Fruit fly (Drosophila melanogaster) whole organism, pupa: ENCODE measurements around the gene armi.

Experiments used
- CG10348 ChIP-seq: fragments of 200-800 bp; sonication (Bioruptor generic); IDR thresholded peaks from 2 replicates; pipeline ENCODE4 v1.3.6; 2022; ENCODE audit warnings: missing biosample characterization, missing genetic modification characterization
- CG12605 ChIP-seq: fragments of 200-800 bp; sonication (Bioruptor generic); IDR thresholded peaks from 2 replicates; pipeline ENCODE4 v1.3.6; 2022; ENCODE audit warnings: missing biosample characterization, missing genetic modification characterization
- CG13204 ChIP-seq: fragments of 200-800 bp; sonication (Bioruptor generic); optimal IDR thresholded peaks from 2 replicates; lab custom pipeline; 2018; ENCODE audit warnings: missing biosample characterization, mild to moderate bottlenecking, missing genetic modification characterization, moderate library complexity
- CG14655 ChIP-seq: fragments of 200-800 bp; sonication (Bioruptor generic); optimal IDR thresholded peaks from 3 replicates; lab custom pipeline; 2017; ENCODE audit warnings: mild to moderate bottlenecking, missing biosample characterization, missing genetic modification reagents, missing genetic modification characterization
- CG15710 ChIP-seq: fragments of 200-800 bp; sonication (Bioruptor generic); optimal IDR thresholded peaks from 2 replicates; lab custom pipeline; 2018; ENCODE audit warnings: missing biosample characterization, mild to moderate bottlenecking, missing genetic modification characterization, moderate library complexity
- CG17806 ChIP-seq: fragments of 200-800 bp; sonication (Bioruptor generic); optimal IDR thresholded peaks from 2 replicates; lab custom pipeline; 2018; ENCODE audit warnings: missing biosample characterization, mild to moderate bottlenecking, missing genetic modification characterization, moderate library complexity
- CG32121 ChIP-seq: fragments of 200-800 bp; sonication (Bioruptor generic); IDR thresholded peaks from 2 replicates; pipeline ENCODE4 v1.3.6; 2022; ENCODE audit warnings: missing biosample characterization, missing genetic modification characterization
- CG34367 ChIP-seq: fragments of 200-800 bp; sonication (Bioruptor generic); optimal IDR thresholded peaks from 2 replicates; lab custom pipeline; 2018; ENCODE audit warnings: missing biosample characterization, mild to moderate bottlenecking, missing genetic modification characterization
- CG4496 ChIP-seq: fragments of 200-800 bp; sonication (Bioruptor generic); IDR thresholded peaks from 3 replicates; pipeline ENCODE4 v1.3.6; 2022; ENCODE audit warnings: missing biosample characterization, missing genetic modification characterization
- CG8159 ChIP-seq: fragments of 200-800 bp; sonication (Bioruptor generic); optimal IDR thresholded peaks from 3 replicates; lab custom pipeline; 2018; ENCODE audit warnings: missing biosample characterization, mild to moderate bottlenecking, missing genetic modification characterization, moderate library complexity
- CG8301 ChIP-seq: fragments of 200-800 bp; sonication (Bioruptor generic); optimal IDR thresholded peaks from 2 replicates; lab custom pipeline; 2018; ENCODE audit warnings: missing biosample characterization, mild to moderate bottlenecking, missing genetic modification characterization
- CG9948 ChIP-seq: fragments of 200-800 bp; sonication (Bioruptor generic); optimal IDR thresholded peaks from 2 replicates; lab custom pipeline; 2018; ENCODE audit warnings: missing biosample characterization, mild to moderate bottlenecking, missing genetic modification characterization, moderate library complexity
- D1 ChIP-seq: fragments of 200-800 bp; sonication (Bioruptor generic); optimal IDR thresholded peaks from 2 replicates; lab custom pipeline; 2018; ENCODE audit warnings: missing biosample characterization, mild to moderate bottlenecking, missing genetic modification characterization, moderate library complexity
- EcR ChIP-seq: fragments of 200-800 bp; sonication (Bioruptor generic); optimal IDR thresholded peaks from 3 replicates; lab custom pipeline; 2019; ENCODE audit warnings: missing biosample characterization, missing genetic modification characterization, mild to moderate bottlenecking, moderate library complexity, missing genetic modification reagents
- Ets98B ChIP-seq: fragments of 200-800 bp; sonication (Bioruptor generic); IDR thresholded peaks from 2 replicates; pipeline ENCODE4 v1.3.6; 2022; ENCODE audit warnings: missing biosample characterization, missing genetic modification characterization
- Pif1A ChIP-seq: fragments of 200-800 bp; sonication (Bioruptor generic); optimal IDR thresholded peaks from 3 replicates; lab custom pipeline; 2016; ENCODE audit warnings: missing biosample characterization, missing genetic modification characterization
- Pif1B ChIP-seq: fragments of 200-800 bp; sonication (Bioruptor generic); optimal IDR thresholded peaks from 3 replicates; lab custom pipeline; 2016; ENCODE audit warnings: missing biosample characterization, missing genetic modification characterization
- Snoo ChIP-seq: fragments of 200-800 bp; sonication (Bioruptor generic); optimal IDR thresholded peaks from 3 replicates; lab custom pipeline; 2017; ENCODE audit warnings: missing biosample characterization, mild to moderate bottlenecking, missing genetic modification characterization, inconsistent platforms
- fd96Ca ChIP-seq: fragments of 200-800 bp; sonication (Bioruptor generic); IDR thresholded peaks from 3 replicates; pipeline ENCODE4 v1.3.6; 2022; ENCODE audit warnings: missing biosample characterization, missing genetic modification characterization
- gl ChIP-seq: fragments of 200-800 bp; sonication (Bioruptor generic); optimal IDR thresholded peaks from 2 replicates; lab custom pipeline; 2018; ENCODE audit warnings: missing biosample characterization, mild to moderate bottlenecking, missing genetic modification characterization
- rn ChIP-seq: fragments of 200-800 bp; sonication (Bioruptor generic); IDR thresholded peaks from 2 replicates; pipeline ENCODE4 v1.3.6; 2022; ENCODE audit warnings: missing biosample characterization, missing genetic modification characterization

armi gene

dm6 chr3L:3418207-3419086 lies 42.7 kb upstream of the armi start:
- TF ChIP-seq CG8301 (tag; lab: Kevin White, UChicago) (peak; percentile 98), CG4496 (GFP tag; lab: Robert Waterston, UW) (peak; percentile 99), D1 (tag; lab: Kevin White, UChicago) (no peak), CG13204 (GFP tag; lab: Kevin White, UChicago) (peak; percentile 78), CG32121 (GFP tag; lab: Robert Waterston, UW) (peak; percentile 99), Ets98B (GFP tag; lab: Robert Waterston, UW) (peak; percentile 99), CG8159 (tag; lab: Kevin White, UChicago) (peak; percentile 66), gl (no peak), fd96Ca (GFP tag; lab: Robert Waterston, UW) (peak; percentile 98), Pif1A (peak; percentile 94), CG9948 (tag; lab: Kevin White, UChicago) (peak; percentile 84), CG10348 (GFP tag; lab: Robert Waterston, UW) (peak; percentile 89), Pif1B (GFP tag; lab: Kevin White, UChicago) (peak; percentile 85), EcR (peak; percentile 71), rn (GFP tag; lab: Robert Waterston, UW) (peak; percentile 95), CG12605 (peak; percentile 97), CG17806 (tag; lab: Kevin White, UChicago) (peak; percentile 84), CG15710 (peak; percentile 71), CG14655 (GFP tag; lab: Kevin White, UChicago) (peak; percentile 98), Snoo (tag; lab: Kevin White, UChicago) (peak; percentile 47), CG34367 (tag; lab: Kevin White, UChicago) (peak; percentile 68)

DNA sequence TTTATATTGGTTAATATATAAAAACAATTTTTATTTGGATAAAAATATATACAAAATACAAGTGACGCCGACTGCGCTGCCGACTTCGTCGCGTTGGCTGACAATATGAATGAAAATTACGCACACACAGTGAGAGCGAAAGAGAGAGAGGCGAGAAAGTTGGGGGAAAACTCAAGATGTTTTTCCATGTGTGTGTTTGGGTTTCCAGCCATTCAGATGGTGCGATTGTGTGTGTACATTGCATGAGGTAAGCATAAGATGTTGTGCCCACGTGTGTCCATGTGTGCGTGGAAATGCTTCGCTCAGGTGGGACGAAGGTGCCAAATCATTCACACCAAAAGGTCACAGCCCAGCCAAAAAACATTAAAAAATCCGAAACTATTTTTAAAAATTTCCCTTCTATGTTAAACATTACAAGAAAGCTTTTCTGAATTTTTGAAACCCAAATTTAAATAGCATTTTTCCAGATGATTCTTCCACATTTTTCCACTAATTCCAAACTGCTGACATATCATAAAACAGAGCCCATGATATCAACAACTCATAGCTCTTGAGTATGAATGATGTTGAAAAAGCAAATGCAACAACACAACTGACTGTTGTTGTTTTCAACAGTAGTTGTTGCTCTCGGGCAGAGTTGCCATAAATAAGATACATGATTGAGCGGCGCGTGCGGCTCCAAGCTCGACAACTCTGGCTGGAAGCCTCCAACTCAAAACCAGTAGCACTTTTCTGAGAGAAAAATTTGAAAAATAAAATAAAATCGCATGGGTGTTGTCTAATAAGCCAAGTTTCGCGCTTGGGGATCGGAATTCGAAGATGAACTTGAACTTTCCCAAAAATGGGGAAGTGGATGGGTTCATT lies 41.5 kb upstream of the armi start:
- TF ChIP-seq gl (no peak), Ets98B (GFP tag; lab: Robert Waterston, UW) (no peak), CG8301 (tag; lab: Kevin White, UChicago) (peak; percentile 25), CG14655 (GFP tag; lab: Kevin White, UChicago) (peak; percentile 25), CG4496 (GFP tag; lab: Robert Waterston, UW) (0 out of 3 replicates have a peak, but pooled peaks have one; percentile 10), fd96Ca (GFP tag; lab: Robert Waterston, UW) (no peak), EcR (no peak), CG32121 (GFP tag; lab: Robert Waterston, UW) (peak; percentile 62)

DNA sequence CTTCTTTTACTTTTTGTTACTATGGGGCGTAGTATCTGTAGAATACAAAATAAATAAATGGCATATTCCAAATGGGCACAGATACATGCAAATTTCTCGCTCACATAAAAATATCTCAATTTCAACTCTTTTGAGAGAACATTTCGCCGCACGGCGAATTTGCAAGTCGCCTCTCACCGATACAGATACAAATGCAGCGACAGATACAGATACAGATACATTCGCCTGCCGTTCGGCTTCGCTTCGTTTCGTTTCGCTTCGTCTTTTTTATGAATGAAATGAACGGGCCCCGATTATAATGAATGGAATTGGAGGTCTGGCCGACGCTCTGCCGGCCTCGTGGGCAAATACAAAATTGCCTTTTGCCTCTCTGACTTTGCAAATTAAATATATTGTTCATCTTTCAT lies 40.9 kb upstream of the armi start:
- TF ChIP-seq CG8159 (tag; lab: Kevin White, UChicago): no peak
- TF ChIP-seq Snoo (tag; lab: Kevin White, UChicago): no peak
- no peak for TF ChIP-seq CG17806 (tag; lab: Kevin White, UChicago)
- TF ChIP-seq CG15710: no peak
- 0 out of 2 replicates have a peak, but pooled peaks have one; percentile 10 for TF ChIP-seq CG32121 (GFP tag; lab: Robert Waterston, UW)
- TF ChIP-seq Pif1B (GFP tag; lab: Kevin White, UChicago): no peak
- no peak for TF ChIP-seq CG10348 (GFP tag; lab: Robert Waterston, UW)
- no peak for TF ChIP-seq Pif1A
- peak; percentile 66 for TF ChIP-seq EcR
- peak; percentile 35; the same call in 1 of the 2 replicates for TF ChIP-seq Ets98B (GFP tag; lab: Robert Waterston, UW)
- TF ChIP-seq CG12605: peak; percentile 37
- peak; percentile 20 for TF ChIP-seq CG13204 (GFP tag; lab: Kevin White, UChicago)
- TF ChIP-seq, all 21 proteins: peak for 5

DNA sequence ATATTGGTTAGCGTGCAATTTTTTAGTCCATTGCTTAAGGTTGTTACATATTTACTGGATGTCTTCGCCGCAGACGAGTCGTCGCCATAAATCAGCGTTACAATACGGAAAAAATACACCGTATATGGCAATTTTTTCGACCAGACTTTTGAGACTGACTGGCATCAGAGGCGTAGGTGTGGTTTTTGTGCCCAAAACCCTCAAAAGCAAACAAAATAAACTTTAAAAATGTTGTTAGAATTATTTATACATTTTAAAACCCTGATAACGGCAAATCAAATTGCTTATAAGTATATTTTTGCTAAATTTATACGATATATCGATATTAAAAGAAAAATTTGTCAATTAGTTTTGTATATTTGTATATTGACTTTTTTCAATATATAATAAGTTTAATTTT lies 40.4 kb upstream of the armi start:
- no peak for TF ChIP-seq CG4496 (GFP tag; lab: Robert Waterston, UW)
- no peak for TF ChIP-seq gl
- no peak for TF ChIP-seq EcR
- TF ChIP-seq CG14655 (GFP tag; lab: Kevin White, UChicago): no peak
- no peak for TF ChIP-seq CG9948 (tag; lab: Kevin White, UChicago)

- TF ChIP-seq CG8301 (tag; lab: Kevin White, UChicago) (no peak), Snoo (tag; lab: Kevin White, UChicago) (peak; percentile 33)
These were observed 38.1 kb upstream of the armi start for dm6 chr3L:3423006-3423405.

DNA sequence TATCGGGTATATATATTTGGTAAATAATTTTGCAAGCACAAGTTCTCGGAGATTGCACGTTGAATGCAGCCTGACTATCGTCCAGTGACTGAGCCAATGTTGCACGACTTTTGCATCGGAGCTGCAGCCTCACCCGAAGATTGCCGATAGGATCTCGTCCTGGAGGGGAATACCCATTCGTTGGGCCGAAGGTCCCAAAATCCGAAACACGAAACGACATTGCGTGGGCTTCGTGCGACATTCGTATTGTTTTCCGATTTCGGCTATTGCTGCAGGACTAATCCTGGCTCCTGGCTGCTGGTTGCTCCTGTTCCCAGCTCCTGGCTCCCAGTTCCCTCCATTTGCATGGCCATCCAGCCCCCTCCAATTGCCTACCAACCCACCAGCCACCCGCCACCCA lies 36.3 kb upstream of the armi start, which contains the start of gene sty:
TSS of gene sty (minus strand) at position 90 of the 400 bp plus-strand sequence.
- no peak for TF ChIP-seq Ets98B (GFP tag; lab: Robert Waterston, UW)
- no peak for TF ChIP-seq Snoo (tag; lab: Kevin White, UChicago)
- no peak for TF ChIP-seq CG8159 (tag; lab: Kevin White, UChicago)
- no peak for TF ChIP-seq CG17806 (tag; lab: Kevin White, UChicago)
- TF ChIP-seq EcR: no peak
- TF ChIP-seq Pif1A: no peak
- no peak for TF ChIP-seq CG32121 (GFP tag; lab: Robert Waterston, UW)
- no peak for TF ChIP-seq CG12605
- TF ChIP-seq D1 (tag; lab: Kevin White, UChicago): no peak
- TF ChIP-seq rn (GFP tag; lab: Robert Waterston, UW): no peak
- no peak for TF ChIP-seq gl
- no peak for TF ChIP-seq CG10348 (GFP tag; lab: Robert Waterston, UW)
- no peak for TF ChIP-seq Pif1B (GFP tag; lab: Kevin White, UChicago)
- no peak for TF ChIP-seq CG34367 (tag; lab: Kevin White, UChicago)
- TF ChIP-seq CG13204 (GFP tag; lab: Kevin White, UChicago): no peak
- TF ChIP-seq CG15710: no peak
- no peak for TF ChIP-seq CG4496 (GFP tag; lab: Robert Waterston, UW)
- TF ChIP-seq CG14655 (GFP tag; lab: Kevin White, UChicago): no peak
- TF ChIP-seq CG8301 (tag; lab: Kevin White, UChicago): no peak
- TF ChIP-seq CG9948 (tag; lab: Kevin White, UChicago): no peak
- TF ChIP-seq, all 21 proteins: peak for 0
